Worm (Caenorhabditis elegans) whole organism, L2 larva: ENCODE data around the gene C10B5.3.
"Not testable (repeated sequence)": the region's sequence is repeated elsewhere in the genome, so short reads cannot be mapped to it uniquely, and the experiment has no call there.

Experiments
- F13H6.1 ChIP-seq: sonication (generic microtip); optimal IDR thresholded peaks from 2 replicates; lab custom pipeline; 2016; ENCODE audit warnings: missing genetic modification characterization, missing compliant biosample characterization
- R02D3.7 ChIP-seq: fragments of 150-350 bp; optimal IDR thresholded peaks from 2 replicates; lab custom pipeline; 2014; ENCODE audit warnings: missing biosample characterization, missing genetic modification characterization
- Y55F3AM.14 ChIP-seq: fragments of 200-800 bp; sonication (Bioruptor generic); optimal IDR thresholded peaks from 2 replicates; lab custom pipeline; 2018; ENCODE audit warnings: mild to moderate bottlenecking, missing genetic modification characterization, missing compliant biosample characterization
- ZK546.5 ChIP-seq: sonication (generic microtip); optimal IDR thresholded peaks from 2 replicates; lab custom pipeline; 2017; ENCODE audit warnings: missing biosample characterization, missing genetic modification characterization
- alr-1 ChIP-seq: fragments of 150-350 bp; optimal IDR thresholded peaks from 2 replicates; lab custom pipeline; 2014; ENCODE audit warnings: missing biosample characterization, missing genetic modification characterization
- aly-2 ChIP-seq: fragments of 150-350 bp; optimal IDR thresholded peaks from 2 replicates; lab custom pipeline; 2014; ENCODE audit warnings: missing biosample characterization, missing genetic modification characterization
- ama-1 ChIP-seq: fragments of 150-350 bp; optimal IDR thresholded peaks from 2 replicates; lab custom pipeline; 2018; ENCODE audit warnings: inconsistent platforms
- blmp-1 ChIP-seq: sonication (generic microtip); optimal IDR thresholded peaks from 2 replicates; lab custom pipeline; 2017; ENCODE audit warnings: missing genetic modification characterization, mild to moderate bottlenecking, missing compliant biosample characterization, antibody characterized with exemption, moderate library complexity; ENCODE audit not compliant: insufficient read depth
- ceh-82 ChIP-seq: fragments of 150-350 bp; optimal IDR thresholded peaks from 2 replicates; lab custom pipeline; 2014; ENCODE audit warnings: missing biosample characterization, missing genetic modification characterization
- crh-2 ChIP-seq: sonication (generic microtip); optimal IDR thresholded peaks from 2 replicates; lab custom pipeline; 2017; ENCODE audit warnings: missing biosample characterization, missing genetic modification characterization
- dmd-4 ChIP-seq: sonication (generic microtip); optimal IDR thresholded peaks from 2 replicates; lab custom pipeline; 2017; ENCODE audit warnings: missing biosample characterization, missing genetic modification characterization
- egl-27 ChIP-seq: sonication (generic microtip); optimal IDR thresholded peaks from 3 replicates; lab custom pipeline; 2017; ENCODE audit warnings: missing biosample characterization, missing genetic modification reagents, missing genetic modification characterization
- elt-1 ChIP-seq: fragments of 150-350 bp; optimal IDR thresholded peaks from 2 replicates; lab custom pipeline; 2014; ENCODE audit warnings: missing biosample characterization, missing genetic modification characterization
- elt-3 ChIP-seq: sonication (generic microtip); optimal IDR thresholded peaks from 2 replicates; lab custom pipeline; 2017; ENCODE audit warnings: missing biosample characterization, missing genetic modification characterization
- fos-1 ChIP-seq: fragments of 150-350 bp; optimal IDR thresholded peaks from 2 replicates; lab custom pipeline; 2014; ENCODE audit warnings: missing biosample characterization, missing genetic modification characterization
- gmeb-1 ChIP-seq: fragments of 150-350 bp; optimal IDR thresholded peaks from 2 replicates; lab custom pipeline; 2014; ENCODE audit warnings: missing biosample characterization, missing genetic modification characterization
- lin-11 ChIP-seq: fragments of 150-350 bp; sonication (generic microtip); optimal IDR thresholded peaks from 2 replicates; lab custom pipeline; 2014; ENCODE audit warnings: missing biosample characterization, missing genetic modification characterization, inconsistent platforms, mixed read lengths
- lin-13 ChIP-seq: fragments of 150-350 bp; optimal IDR thresholded peaks from 2 replicates; lab custom pipeline; 2014; ENCODE audit warnings: missing biosample characterization, missing genetic modification reagents, missing genetic modification characterization
- lin-39 ChIP-seq: fragments of 150-350 bp; optimal IDR thresholded peaks from 2 replicates; lab custom pipeline; 2014; ENCODE audit warnings: missing biosample characterization, missing genetic modification reagents, missing genetic modification characterization
- lsy-2 ChIP-seq, 2 experiments: fragments of 150-350 bp in 1 of 2; sonication (generic microtip) in 1 of 2; optimal IDR thresholded peaks; 2 replicates each; lab custom pipeline; 2014 to 2017; ENCODE audit warnings: missing biosample characterization in 2 of 2, missing genetic modification characterization in 2 of 2
- mbf-1 ChIP-seq: sonication (generic microtip); optimal IDR thresholded peaks from 2 replicates; lab custom pipeline; 2017; ENCODE audit warnings: missing biosample characterization, missing genetic modification characterization
- mdl-1 ChIP-seq, 2 experiments: fragments of 150-350 bp in 1 of 2; sonication (generic microtip) in 1 of 2; optimal IDR thresholded peaks; 2 replicates each; lab custom pipeline; 2017; ENCODE audit warnings: missing biosample characterization in 2 of 2, missing genetic modification characterization in 2 of 2
- nhr-10 ChIP-seq: sonication (generic microtip); optimal IDR thresholded peaks from 2 replicates; lab custom pipeline; 2017; ENCODE audit warnings: missing biosample characterization, missing genetic modification characterization
- nhr-12 ChIP-seq: fragments of 150-350 bp; optimal IDR thresholded peaks from 2 replicates; lab custom pipeline; 2014; ENCODE audit warnings: missing biosample characterization, missing genetic modification characterization
- nhr-129 ChIP-seq: fragments of 150-350 bp; optimal IDR thresholded peaks from 2 replicates; lab custom pipeline; 2014; ENCODE audit warnings: missing biosample characterization, missing genetic modification characterization
- nhr-21 ChIP-seq: fragments of 150-350 bp; optimal IDR thresholded peaks from 2 replicates; lab custom pipeline; 2014; ENCODE audit warnings: missing biosample characterization, missing genetic modification characterization
- nhr-23 ChIP-seq: fragments of 150-350 bp; optimal IDR thresholded peaks from 2 replicates; lab custom pipeline; 2014; ENCODE audit warnings: missing biosample characterization, missing genetic modification reagents, missing genetic modification characterization
- nhr-237 ChIP-seq: fragments of 150-350 bp; optimal IDR thresholded peaks from 2 replicates; lab custom pipeline; 2014; ENCODE audit warnings: missing biosample characterization, missing genetic modification characterization
- nhr-25 ChIP-seq: fragments of 150-350 bp; sonication (generic microtip); optimal IDR thresholded peaks from 3 replicates; lab custom pipeline; 2014; ENCODE audit warnings: missing biosample characterization, missing genetic modification characterization
- nhr-6 ChIP-seq: fragments of 150-350 bp; optimal IDR thresholded peaks from 2 replicates; lab custom pipeline; 2014; ENCODE audit warnings: missing biosample characterization, missing genetic modification characterization
- nhr-77 ChIP-seq: fragments of 150-350 bp; optimal IDR thresholded peaks from 2 replicates; lab custom pipeline; 2014; ENCODE audit warnings: missing biosample characterization, missing genetic modification characterization
- peb-1 ChIP-seq: fragments of 150-350 bp; optimal IDR thresholded peaks from 2 replicates; lab custom pipeline; 2014; ENCODE audit warnings: missing biosample characterization, missing genetic modification characterization
- sem-4 ChIP-seq: fragments of 150-350 bp; optimal IDR thresholded peaks from 2 replicates; lab custom pipeline; 2014; ENCODE audit warnings: missing biosample characterization, missing genetic modification reagents, missing genetic modification characterization
- skn-1 ChIP-seq: sonication (generic microtip); optimal IDR thresholded peaks from 2 replicates; lab custom pipeline; 2017; ENCODE audit warnings: missing biosample characterization, missing genetic modification characterization
- sma-3 ChIP-seq: sonication (generic microtip); optimal IDR thresholded peaks from 2 replicates; lab custom pipeline; 2016; ENCODE audit warnings: missing genetic modification reagents, missing genetic modification characterization, missing compliant biosample characterization
- sma-9 ChIP-seq, 2 experiments: fragments of 150-350 bp in 1 of 2; sonication (generic microtip) in 1 of 2; optimal IDR thresholded peaks; 2 replicates each; lab custom pipeline; 2014 to 2016; ENCODE audit warnings: missing genetic modification characterization in 2 of 2, mild to moderate bottlenecking in 1 of 2, missing biosample characterization in 1 of 2, missing compliant biosample characterization in 1 of 2, missing genetic modification reagents in 1 of 2, moderate library complexity in 1 of 2
- unc-39 ChIP-seq: fragments of 150-350 bp; optimal IDR thresholded peaks from 2 replicates; lab custom pipeline; 2014; ENCODE audit warnings: missing biosample characterization, missing genetic modification characterization
- unc-62 ChIP-seq: fragments of 150-350 bp; optimal IDR thresholded peaks from 2 replicates; lab custom pipeline; 2014; ENCODE audit warnings: missing biosample characterization, missing genetic modification reagents, missing genetic modification characterization
- zag-1 ChIP-seq: fragments of 150-350 bp; optimal IDR thresholded peaks from 2 replicates; lab custom pipeline; 2014; ENCODE audit warnings: missing biosample characterization, missing genetic modification characterization
- ztf-11 ChIP-seq: sonication (generic microtip); optimal IDR thresholded peaks from 2 replicates; lab custom pipeline; 2017; ENCODE audit warnings: missing biosample characterization, missing genetic modification characterization

Gene C10B5.3

DNA sequence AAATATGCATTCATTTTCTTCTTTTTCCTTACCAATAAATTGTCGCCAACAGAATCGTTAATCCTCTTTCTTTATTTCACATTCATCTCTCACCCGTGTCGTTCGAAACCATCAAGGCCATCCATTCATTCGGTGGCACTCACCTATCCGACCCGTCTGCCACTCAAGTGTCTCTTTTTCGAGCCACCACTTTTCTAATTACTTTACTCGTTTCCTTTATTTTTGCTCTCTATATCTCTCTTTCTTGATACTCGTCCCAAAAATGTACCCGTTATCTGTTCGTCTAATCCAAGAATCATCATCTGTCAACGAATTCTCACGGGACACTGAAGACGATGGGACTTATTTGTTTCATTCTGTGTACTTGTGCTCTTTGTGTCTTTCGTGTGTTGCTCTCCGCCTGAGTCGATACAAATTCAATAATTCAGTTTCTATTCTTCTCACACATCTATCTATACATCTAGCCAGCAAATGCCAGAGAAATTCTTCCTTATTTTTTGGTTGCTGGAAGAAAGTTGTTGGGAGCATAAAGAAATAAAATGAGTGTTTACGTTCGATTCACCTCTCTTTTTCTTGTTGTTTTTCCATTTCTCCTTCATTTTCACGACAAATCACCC, 4.8 kb upstream of the C10B5.3 start:
- TF ChIP-seq sma-9 (GFP tag; optimal IDR thresholded peaks at IDR 0.05; lab: Kevin White, UChicago) (peak; percentile 10), sma-9 (tag; optimal IDR thresholded peaks at IDR 0.05; lab: Kevin White, UChicago) (no peak), elt-1 (no peak)

DNA sequence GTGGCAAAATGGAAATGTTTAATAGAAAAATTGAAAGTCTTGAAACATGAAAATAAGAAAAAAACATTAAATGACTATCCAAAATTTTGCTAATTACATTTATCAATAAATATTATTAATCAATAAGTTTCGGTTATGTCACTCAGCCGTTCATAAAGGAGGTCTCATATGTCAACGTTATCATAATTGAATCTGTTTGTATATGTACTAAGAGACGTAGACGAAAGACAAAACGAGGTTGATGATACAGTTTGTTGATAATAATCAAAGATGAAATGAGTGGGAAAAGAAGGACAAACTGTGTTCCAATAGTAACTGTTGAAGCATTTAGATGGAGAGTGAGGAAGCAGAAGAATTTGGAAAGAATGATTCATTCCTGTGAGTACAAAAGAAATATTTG, 1.1 kb downstream of the C10B5.3 start:
- TF ChIP-seq ama-1 (no peak), crh-2 (tag; lab: Kevin White, UChicago) (peak; percentile 17), fos-1 (tag; lab: Kevin White, UChicago) (peak; percentile 80), sma-9 (GFP tag; optimal IDR thresholded peaks at IDR 0.05; lab: Kevin White, UChicago) (peak; percentile 26), sma-9 (tag; optimal IDR thresholded peaks at IDR 0.05; lab: Kevin White, UChicago) (no peak)

- TF ChIP-seq mbf-1, result no peak
- TF ChIP-seq dmd-4, result no peak
- TF ChIP-seq crh-2 (tag; lab: Kevin White, UChicago), result no peak
- no peak for TF ChIP-seq nhr-12 (tag; lab: Kevin White, UChicago)
- TF ChIP-seq elt-3 (tag; lab: Kevin White, UChicago), result no peak
- no peak for TF ChIP-seq alr-1
- no peak for TF ChIP-seq mdl-1 (tag; optimal IDR thresholded peaks at IDR 0.05; lab: Kevin White, UChicago)
- TF ChIP-seq F13H6.1 (tag; lab: Kevin White, UChicago), result no peak
- no peak for TF ChIP-seq ztf-11 (tag; lab: Kevin White, UChicago)
- TF ChIP-seq R02D3.7 (tag; lab: Kevin White, UChicago), result no peak
- TF ChIP-seq nhr-6 (tag; lab: Kevin White, UChicago), result no peak
- no peak for TF ChIP-seq fos-1 (tag; lab: Kevin White, UChicago)
- TF ChIP-seq lin-13 (GFP tag; lab: Kevin White, UChicago), result no peak
- TF ChIP-seq nhr-21 (tag; lab: Kevin White, UChicago), result no peak
- no peak for TF ChIP-seq ZK546.5 (tag; lab: Kevin White, UChicago)
- no peak for TF ChIP-seq nhr-23 (tag; lab: Kevin White, UChicago)
- no peak for TF ChIP-seq lin-11
- TF ChIP-seq, all 48 proteins: peak for 0
Observed at ce11 chrV:8586472-8586871, 1.5 kb downstream of the C10B5.3 start.

- TF ChIP-seq sma-3 (GFP tag; lab: Kevin White, UChicago) (no peak), nhr-237 (no peak), aly-2 (tag; lab: Kevin White, UChicago) (no peak), unc-62 (no peak), nhr-129 (tag; lab: Kevin White, UChicago) (no peak), lsy-2 (tag; optimal IDR thresholded peaks at IDR 0.05; lab: Kevin White, UChicago) (no peak), ceh-82 (no peak), sma-9 (GFP tag; optimal IDR thresholded peaks at IDR 0.05; lab: Kevin White, UChicago) (no peak), sma-9 (tag; optimal IDR thresholded peaks at IDR 0.05; lab: Kevin White, UChicago) (no peak), ZK546.5 (tag; lab: Kevin White, UChicago) (no peak), gmeb-1 (tag; lab: Kevin White, UChicago) (no peak), nhr-6 (tag; lab: Kevin White, UChicago) (no peak)
- TF ChIP-seq, all 48 proteins: peak for 0
Observed at ce11 chrV:8580961-8581360, 7.0 kb downstream of the C10B5.3 start, which contains the start of gene C10B5.1. Gene C10B5.1 (plus strand): TSS chrV:8581261.

- TF ChIP-seq lin-11; egl-27 (tag; lab: Kevin White, UChicago); nhr-21 (tag; lab: Kevin White, UChicago): not testable (repeated sequence)
Observed at ce11 chrV:8574762-8575161, 13.2 kb downstream of the C10B5.3 start, which contains the start of gene F25G6.1. Gene F25G6.1 (plus strand): TSS chrV:8575062.

DNA sequence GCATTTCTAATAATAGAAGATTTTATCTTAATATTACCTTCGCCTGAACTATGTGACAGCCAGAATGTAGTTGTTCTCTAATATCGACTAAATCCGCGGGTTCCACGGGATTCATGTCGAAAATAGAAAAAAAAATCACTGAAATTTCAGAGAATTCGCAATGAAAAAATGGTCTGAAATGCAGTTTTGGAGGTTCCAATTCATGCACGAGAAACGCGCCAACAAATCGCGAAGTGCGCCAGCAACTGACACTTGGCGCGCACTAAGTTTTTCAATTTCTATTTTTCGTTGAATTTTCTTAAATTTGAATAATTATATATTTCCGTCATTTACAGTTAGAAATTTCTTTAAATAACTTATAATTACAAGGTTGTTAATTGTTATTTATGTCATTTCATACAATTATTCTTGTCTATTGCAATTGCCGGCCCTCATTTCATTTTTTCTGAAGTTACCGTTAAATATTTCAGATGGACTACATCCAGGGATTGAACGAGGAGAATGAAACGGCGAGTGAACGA, 18.1 kb downstream of the C10B5.3 start, which contains the start of the genes F25G6.9 and symk-1:
TSS of gene F25G6.9 (minus strand) at position 160 of the 521 bp plus-strand sequence.
TSS of gene symk-1 (plus strand) at position 471 of the 521 bp plus-strand sequence.
- TF ChIP-seq elt-1 (no peak), nhr-237 (no peak), ZK546.5 (tag; lab: Kevin White, UChicago) (no peak), zag-1 (tag; lab: Kevin White, UChicago) (no peak), F13H6.1 (tag; lab: Kevin White, UChicago) (peak; percentile 51), nhr-21 (tag; lab: Kevin White, UChicago) (peak; percentile 46), unc-39 (tag; lab: Kevin White, UChicago) (no peak), fos-1 (tag; lab: Kevin White, UChicago) (peak; percentile 18), nhr-12 (tag; lab: Kevin White, UChicago) (no peak), lin-39 (tag; lab: Kevin White, UChicago) (no peak), peb-1 (tag; lab: Kevin White, UChicago) (no peak), Y55F3AM.14 (GFP tag; lab: Kevin White, UChicago) (no peak), skn-1 (tag; lab: Kevin White, UChicago) (no peak), nhr-10 (tag; lab: Kevin White, UChicago) (no peak), blmp-1 (tag; lab: Kevin White, UChicago) (no peak), sem-4 (no peak), nhr-77 (peak; percentile 4), nhr-25 (tag; lab: Kevin White, UChicago) (no peak), aly-2 (tag; lab: Kevin White, UChicago) (no peak), alr-1 (no peak), mdl-1 (tag; optimal IDR thresholded peaks at IDR 0.05; lab: Kevin White, UChicago) (no peak), lsy-2 (tag; optimal IDR thresholded peaks at IDR 0.05; lab: Kevin White, UChicago) (peak; percentile 66 to 81), gmeb-1 (tag; lab: Kevin White, UChicago) (peak; percentile 82), ceh-82 (no peak)
